In genomic region chrIII:64747-65625, ce11 we compare ENCODE assay signal across 1 worm cellular context.
TF ChIP-seq lines count a peak whose summit lies in the region.

No protein-coding gene starts in this region.

TF ChIP-seq in whole organism, young adult, 124 proteins besides CTCF, POLR2A, EP300 and RAD21 (continued from another document):
- no peak for TF ChIP-seq tbp1 (GFP tag; optimal IDR thresholded peaks at IDR 0.05; lab: Kevin White, UChicago)
- TF ChIP-seq Y79H2A.3 (GFP tag; conservative IDR thresholded peaks at IDR 0.05; lab: Robert Waterston, UW) = no peak
- TF ChIP-seq fkh-3 (tag; optimal IDR thresholded peaks at IDR 0.05; lab: Kevin White, UChicago) = no peak
- TF ChIP-seq nfya-2 (GFP tag; IDR thresholded peaks at IDR 0.05; lab: Robert Waterston, UW) = 0 out of 2 replicates have a peak, but pooled peaks have one; percentile 23
- peak; percentile 28; the same call in 1 of the 2 replicates for TF ChIP-seq pbrm-1 (GFP tag; IDR thresholded peaks at IDR 0.05; lab: Robert Waterston, UW)
- TF ChIP-seq K11D2.4 (GFP tag; IDR thresholded peaks at IDR 0.05; lab: Robert Waterston, UW) = no peak; the same call in none of the 2 replicates
- TF ChIP-seq ama-1 (optimal IDR thresholded peaks at IDR 0.05; lab: Kevin White, UChicago) = peak; percentile 11
- TF ChIP-seq ama-1 (GFP tag; optimal IDR thresholded peaks at IDR 0.05; lab: Kevin White, UChicago) = no peak
- TF ChIP-seq ets-4 (GFP tag; optimal IDR thresholded peaks at IDR 0.05; lab: Kevin White, UChicago) = no peak
- no peak for TF ChIP-seq ztf-3 (GFP tag; optimal IDR thresholded peaks at IDR 0.05; lab: Kevin White, UChicago)
- TF ChIP-seq mcd-1 (GFP tag; IDR thresholded peaks at IDR 0.05; lab: Robert Waterston, UW) = no peak; the same call in 1 of the 2 replicates
- no peak for TF ChIP-seq snpc-1.3 (tag; optimal IDR thresholded peaks at IDR 0.05; lab: Kevin White, UChicago; ENCODE audit: insufficient read depth)
- TF ChIP-seq athp-1 (tag; optimal IDR thresholded peaks at IDR 0.05; lab: Kevin White, UChicago) = no peak
- TF ChIP-seq akir-1 (GFP tag; optimal IDR thresholded peaks at IDR 0.05; lab: Kevin White, UChicago) = no peak
- no peak for TF ChIP-seq lir-1 (GFP tag; conservative IDR thresholded peaks at IDR 0.05; lab: Robert Waterston, UW)
- no peak for TF ChIP-seq sptf-2 (GFP tag; optimal IDR thresholded peaks at IDR 0.05; lab: Kevin White, UChicago)
- no peak for TF ChIP-seq hlh-12 (tag; optimal IDR thresholded peaks at IDR 0.05; lab: Kevin White, UChicago)
- TF ChIP-seq tbx-9 (tag; optimal IDR thresholded peaks at IDR 0.05; lab: Kevin White, UChicago; ENCODE audit: borderline replicate concordance) = no peak
- TF ChIP-seq rec-8 (tag; optimal IDR thresholded peaks at IDR 0.05; lab: Kevin White, UChicago) = no peak
- no peak for TF ChIP-seq xnd-1 (tag; optimal IDR thresholded peaks at IDR 0.05; lab: Kevin White, UChicago)
- TF ChIP-seq mel-28 (tag; optimal IDR thresholded peaks at IDR 0.05; lab: Kevin White, UChicago; ENCODE audit: borderline replicate concordance) = no peak
- no peak for TF ChIP-seq ztf-25 (GFP tag; IDR thresholded peaks at IDR 0.05; lab: Robert Waterston, UW)
- no peak for TF ChIP-seq mxl-1 (tag; optimal IDR thresholded peaks at IDR 0.05; lab: Kevin White, UChicago)
- TF ChIP-seq nfyb-1 (GFP tag; IDR thresholded peaks at IDR 0.05; lab: Robert Waterston, UW) = peak; percentile 67
- no peak for TF ChIP-seq lin-54 (GFP tag; optimal IDR thresholded peaks at IDR 0.05; lab: Kevin White, UChicago)
- peak; percentile 60 for TF ChIP-seq dox-1 (GFP tag; IDR thresholded peaks at IDR 0.05; lab: Robert Waterston, UW)
- TF ChIP-seq hsf-1 (GFP tag; IDR thresholded peaks at IDR 0.05; lab: Robert Waterston, UW) = 0 out of 2 replicates have a peak, but pooled peaks have one; percentile 16
- TF ChIP-seq ceh-100 (GFP tag; IDR thresholded peaks at IDR 0.05; lab: Robert Waterston, UW) = no peak
- TF ChIP-seq F57A8.1 (GFP tag; optimal IDR thresholded peaks at IDR 0.05; lab: Kevin White, UChicago) = peak; percentile 45
- no peak for TF ChIP-seq cebp-2 (GFP tag; IDR thresholded peaks at IDR 0.05; lab: Robert Waterston, UW)
- TF ChIP-seq snpc-4 (GFP tag; optimal IDR thresholded peaks at IDR 0.05; lab: Kevin White, UChicago) = no peak
- no peak for TF ChIP-seq snpc-4 (tag; optimal IDR thresholded peaks at IDR 0.05; lab: Kevin White, UChicago)
- TF ChIP-seq let-607 (tag; optimal IDR thresholded peaks at IDR 0.05; lab: Kevin White, UChicago) = no peak
- no peak for TF ChIP-seq snpc-1.1 (tag; optimal IDR thresholded peaks at IDR 0.05; lab: Kevin White, UChicago; ENCODE audit: insufficient read depth)
- TF ChIP-seq ccch-3 (GFP tag; optimal IDR thresholded peaks at IDR 0.05; lab: Kevin White, UChicago) = no peak
- no peak for TF ChIP-seq F33H1.4 (GFP tag; IDR thresholded peaks at IDR 0.05; lab: Robert Waterston, UW)
- no peak for TF ChIP-seq Y67H2A.10 (GFP tag; conservative IDR thresholded peaks at IDR 0.05; lab: Robert Waterston, UW)
